Worm (Caenorhabditis elegans): ENCODE measurements around the gene T19C9.10.

ce11 chrV:17261385-17261784 lies 25.0 kb downstream of the T19C9.10 start:
- TF ChIP-seq W03F9.2 (tag; optimal IDR thresholded peaks at IDR 0.05), result no peak
- TF ChIP-seq him-1 (tag; optimal IDR thresholded peaks at IDR 0.05), result no peak

All from whole organism, L4/young adult.